Fruit fly (Drosophila melanogaster) whole organism, embryonic: ENCODE results near the gene CG6296.

Experiments used
- Antp ChIP-seq: fragments of 200-800 bp; sonication (Bioruptor generic); optimal IDR thresholded peaks from 3 replicates; lab custom pipeline; 2016; ENCODE audit warnings: missing biosample characterization, missing genetic modification characterization
- Awh ChIP-seq: fragments of 200-800 bp; sonication (Bioruptor generic); IDR thresholded peaks from 2 replicates; pipeline ENCODE4, ENCODE4 v1.3.6; 2022; ENCODE audit warnings: missing biosample characterization, missing genetic modification characterization
- B-H1 ChIP-seq: fragments of 200-800 bp; sonication (Bioruptor generic); IDR thresholded peaks from 3 replicates; pipeline ENCODE4 v1.3.6; 2022; ENCODE audit warnings: missing biosample characterization, missing genetic modification characterization
- CG10209 ChIP-seq: fragments of 200-800 bp; sonication (Bioruptor generic); optimal IDR thresholded peaks from 3 replicates; lab custom pipeline; 2017; ENCODE audit warnings: missing biosample characterization, mild to moderate bottlenecking, missing genetic modification characterization, missing genetic modification reagents
- CG13424 ChIP-seq: fragments of 200-800 bp; sonication (Bioruptor generic); optimal IDR thresholded peaks from 2 replicates; lab custom pipeline; 2019; ENCODE audit warnings: missing biosample characterization, mild to moderate bottlenecking, missing genetic modification characterization, moderate library complexity
- CG13624 ChIP-seq: fragments of 200-800 bp; sonication (Bioruptor generic); optimal IDR thresholded peaks from 2 replicates; lab custom pipeline; 2016; ENCODE audit warnings: missing biosample characterization, missing genetic modification characterization
- CG15269 ChIP-seq: fragments of 200-800 bp; sonication (Bioruptor generic); optimal IDR thresholded peaks from 2 replicates; lab custom pipeline; 2018; ENCODE audit warnings: missing biosample characterization, mild to moderate bottlenecking, missing genetic modification characterization, moderate library complexity
- CG15601 ChIP-seq: fragments of 200-800 bp; sonication (Bioruptor generic); optimal IDR thresholded peaks from 3 replicates; lab custom pipeline; 2019; ENCODE audit warnings: missing biosample characterization, mild to moderate bottlenecking, missing genetic modification characterization, moderate library complexity
- CG1602 ChIP-seq: fragments of 200-800 bp; sonication (Bioruptor generic); optimal IDR thresholded peaks from 3 replicates; lab custom pipeline; 2016; ENCODE audit warnings: missing biosample characterization, missing genetic modification characterization
- CG1603 ChIP-seq: fragments of 200-800 bp; sonication (Bioruptor generic); optimal IDR thresholded peaks from 2 replicates; lab custom pipeline; 2019; ENCODE audit warnings: missing biosample characterization, mild to moderate bottlenecking, missing genetic modification characterization, moderate library complexity
- CG17361 ChIP-seq: fragments of 200-800 bp; sonication (Bioruptor generic); IDR thresholded peaks from 3 replicates; pipeline ENCODE4 v1.3.6; 2022; ENCODE audit warnings: missing biosample characterization, missing genetic modification characterization
- CG1792 ChIP-seq: fragments of 200-800 bp; sonication (Bioruptor generic); optimal IDR thresholded peaks from 2 replicates; lab custom pipeline; 2016; ENCODE audit warnings: missing biosample characterization, missing genetic modification characterization
- CG18599 ChIP-seq: fragments of 200-800 bp; sonication (Bioruptor generic); optimal IDR thresholded peaks from 3 replicates; lab custom pipeline; 2017; ENCODE audit warnings: missing biosample characterization, missing genetic modification characterization, mild to moderate bottlenecking, moderate library complexity, missing genetic modification reagents
- CG34376 ChIP-seq: fragments of 200-800 bp; sonication (Bioruptor generic); optimal IDR thresholded peaks from 2 replicates; lab custom pipeline; 2018; ENCODE audit warnings: missing biosample characterization, mild to moderate bottlenecking, missing genetic modification characterization
- CG34422 ChIP-seq: fragments of 200-800 bp; sonication (Bioruptor generic); IDR thresholded peaks from 3 replicates; pipeline ENCODE4 v1.3.6; 2022; ENCODE audit warnings: missing biosample characterization, missing genetic modification characterization
- CG4424 ChIP-seq: fragments of 200-800 bp; sonication (Bioruptor generic); optimal IDR thresholded peaks from 3 replicates; lab custom pipeline; 2016; ENCODE audit warnings: missing biosample characterization, missing genetic modification characterization
- CG6654 ChIP-seq: fragments of 200-800 bp; sonication (Bioruptor generic); optimal IDR thresholded peaks from 2 replicates; lab custom pipeline; 2017; ENCODE audit warnings: missing biosample characterization, mild to moderate bottlenecking, missing genetic modification characterization
- CG6765 ChIP-seq: fragments of 200-800 bp; sonication (Bioruptor generic); optimal IDR thresholded peaks from 3 replicates; lab custom pipeline; 2017; ENCODE audit warnings: missing biosample characterization, mild to moderate bottlenecking, missing genetic modification characterization
- CG6854 ChIP-seq: fragments of 200-800 bp; sonication (Bioruptor generic); optimal IDR thresholded peaks from 3 replicates; lab custom pipeline; 2017; ENCODE audit warnings: missing biosample characterization, mild to moderate bottlenecking, missing genetic modification characterization
- CG7786 ChIP-seq: fragments of 200-800 bp; sonication (Bioruptor generic); optimal IDR thresholded peaks from 2 replicates; lab custom pipeline; 2016; ENCODE audit warnings: missing biosample characterization, missing genetic modification characterization
- CHES-1-like ChIP-seq: fragments of 200-800 bp; sonication (Bioruptor generic); optimal IDR thresholded peaks from 2 replicates; lab custom pipeline; 2016; ENCODE audit warnings: missing biosample characterization, missing genetic modification characterization
- Deaf1 ChIP-seq: fragments of 200-800 bp; optimal IDR thresholded peaks from 3 replicates; lab custom pipeline; 2019; ENCODE audit warnings: missing biosample characterization, mild to moderate bottlenecking, missing genetic modification characterization, moderate library complexity
- Drgx ChIP-seq: fragments of 200-800 bp; sonication (Bioruptor generic); IDR thresholded peaks from 2 replicates; pipeline ENCODE4 v1.3.6; 2022; ENCODE audit warnings: missing biosample characterization, missing genetic modification characterization
- Eip74EF ChIP-seq, 2 experiments: fragments of 200-800 bp in 1 of 2; fragments of >200 bp in 1 of 2; sonication (Bioruptor generic) in 1 of 2; optimal IDR thresholded peaks; 2 replicates each; lab custom pipeline; 2017 to 2019; ENCODE audit warnings: missing biosample characterization in 2 of 2, missing genetic modification characterization in 2 of 2, mild to moderate bottlenecking in 1 of 2, moderate library complexity in 1 of 2
- Hand ChIP-seq: fragments of 200-800 bp; sonication (Bioruptor generic); optimal IDR thresholded peaks from 2 replicates; lab custom pipeline; 2017; ENCODE audit warnings: mild to moderate bottlenecking, missing biosample characterization, missing genetic modification reagents, missing genetic modification characterization
- Lhr ChIP-seq: fragments of 200-800 bp; sonication (Bioruptor generic); optimal IDR thresholded peaks from 3 replicates; lab custom pipeline; 2017; ENCODE audit warnings: mild to moderate bottlenecking, missing biosample characterization, missing genetic modification reagents, missing genetic modification characterization
- Lpt ChIP-seq: fragments of >200 bp; optimal IDR thresholded peaks from 2 replicates; lab custom pipeline; 2018; ENCODE audit warnings: missing biosample characterization, missing genetic modification characterization
- MESR4 ChIP-seq: fragments of 200-800 bp; sonication (Bioruptor generic); optimal IDR thresholded peaks from 2 replicates; lab custom pipeline; 2018; ENCODE audit warnings: missing biosample characterization, mild to moderate bottlenecking, missing genetic modification characterization, moderate library complexity
- Meics ChIP-seq: fragments of 200-800 bp; sonication (Bioruptor generic); optimal IDR thresholded peaks from 2 replicates; lab custom pipeline; 2017; ENCODE audit warnings: missing biosample characterization, mild to moderate bottlenecking, missing genetic modification characterization
- Ptx1 ChIP-seq: fragments of 200-800 bp; sonication (Bioruptor generic); IDR thresholded peaks from 2 replicates; pipeline ENCODE4 v1.3.6; 2022; ENCODE audit warnings: missing biosample characterization, missing genetic modification characterization
- Ravus ChIP-seq: fragments of 200-800 bp; sonication (Bioruptor generic); IDR thresholded peaks from 2 replicates; pipeline ENCODE4 v1.3.6; 2022; ENCODE audit warnings: missing biosample characterization, missing genetic modification characterization
- Sry-δ ChIP-seq: fragments of 200-800 bp; sonication (Bioruptor generic); optimal IDR thresholded peaks from 2 replicates; lab custom pipeline; 2016; ENCODE audit warnings: missing biosample characterization, missing genetic modification characterization
- Stat92E ChIP-seq, 3 experiments: fragments of >200 bp in 2 of 3; fragments of 200-800 bp in 1 of 3; sonication (Bioruptor generic) in 1 of 3; optimal IDR thresholded peaks; 2 replicates each; lab custom pipeline; 2017 to 2019; ENCODE audit warnings: missing biosample characterization in 3 of 3, missing genetic modification characterization in 3 of 3, mild to moderate bottlenecking in 1 of 3, moderate library complexity in 1 of 3
- corto ChIP-seq: fragments of 200-800 bp; sonication (Bioruptor generic); optimal IDR thresholded peaks from 2 replicates; lab custom pipeline; 2016; ENCODE audit warnings: missing biosample characterization, mild to moderate bottlenecking, missing genetic modification characterization, moderate library complexity
- crp ChIP-seq, 2 experiments: fragments of 200-800 bp; sonication (Bioruptor generic); optimal IDR thresholded peaks; 2 replicates in 1 of 2; 3 replicates in 1 of 2; lab custom pipeline; 2017; ENCODE audit warnings: missing biosample characterization in 2 of 2, missing genetic modification characterization in 2 of 2, mild to moderate bottlenecking in 1 of 2, moderate library complexity in 1 of 2
- dmrt11E ChIP-seq: fragments of 200-800 bp; sonication (Bioruptor generic); optimal IDR thresholded peaks from 3 replicates; lab custom pipeline; 2018; ENCODE audit warnings: missing biosample characterization, mild to moderate bottlenecking, missing genetic modification characterization, moderate library complexity
- ewg ChIP-seq: fragments of 200-800 bp; sonication (Bioruptor generic); optimal IDR thresholded peaks from 3 replicates; lab custom pipeline; 2017; ENCODE audit warnings: mild to moderate bottlenecking, missing biosample characterization, missing genetic modification reagents, missing genetic modification characterization
- fd96Cb ChIP-seq: fragments of 200-800 bp; sonication (Bioruptor generic); optimal IDR thresholded peaks from 2 replicates; lab custom pipeline; 2018; ENCODE audit warnings: missing biosample characterization, mild to moderate bottlenecking, missing genetic modification characterization, moderate library complexity
- gcm ChIP-seq: fragments of 200-800 bp; sonication (Bioruptor generic); optimal IDR thresholded peaks from 2 replicates; lab custom pipeline; 2019; ENCODE audit warnings: missing biosample characterization, mild to moderate bottlenecking, missing genetic modification characterization, moderate library complexity
- insv ChIP-seq, 2 experiments: fragments of 200-800 bp; sonication (Bioruptor generic); optimal IDR thresholded peaks; 3 replicates each; lab custom pipeline; 2016 to 2018; ENCODE audit warnings: missing biosample characterization in 2 of 2, missing genetic modification characterization in 2 of 2
- inv ChIP-seq: fragments of 200-800 bp; sonication (Bioruptor generic); IDR thresholded peaks from 2 replicates; pipeline ENCODE4 v1.3.6; 2022; ENCODE audit warnings: missing biosample characterization, missing genetic modification characterization; ENCODE audit not compliant: partially characterized antibody
- kah ChIP-seq: fragments of 200-800 bp; sonication (Bioruptor generic); optimal IDR thresholded peaks from 2 replicates; lab custom pipeline; 2018; ENCODE audit warnings: missing biosample characterization, mild to moderate bottlenecking, missing genetic modification characterization
- klu ChIP-seq: fragments of 200-800 bp; sonication (Bioruptor generic); IDR thresholded peaks from 2 replicates; pipeline ENCODE4 v1.3.6; 2022; ENCODE audit warnings: missing biosample characterization, missing genetic modification characterization
- mld ChIP-seq: fragments of 200-800 bp; sonication (Bioruptor generic); IDR thresholded peaks from 3 replicates; pipeline ENCODE4 v1.3.6; 2022; ENCODE audit warnings: missing biosample characterization, missing genetic modification characterization; ENCODE audit not compliant: partially characterized antibody
- nom ChIP-seq: fragments of 200-800 bp; sonication (Bioruptor generic); optimal IDR thresholded peaks from 2 replicates; lab custom pipeline; 2017; ENCODE audit warnings: missing biosample characterization, missing genetic modification characterization, mild to moderate bottlenecking, moderate library complexity, missing genetic modification reagents
- org-1 ChIP-seq: fragments of 200-800 bp; sonication (Bioruptor generic); optimal IDR thresholded peaks from 2 replicates; lab custom pipeline; 2017; ENCODE audit warnings: missing biosample characterization, missing genetic modification characterization
- pnt ChIP-seq: fragments of 200-800 bp; sonication (Bioruptor generic); optimal IDR thresholded peaks from 3 replicates; lab custom pipeline; 2016; ENCODE audit warnings: missing biosample characterization, missing genetic modification characterization
- stwl ChIP-seq: fragments of 200-800 bp; sonication (Bioruptor generic); optimal IDR thresholded peaks from 3 replicates; lab custom pipeline; 2018; ENCODE audit warnings: missing biosample characterization, mild to moderate bottlenecking, missing genetic modification characterization, moderate library complexity
- zen2 ChIP-seq: fragments of 200-800 bp; sonication (Bioruptor generic); IDR thresholded peaks from 3 replicates; pipeline ENCODE4 v1.3.6; 2022; ENCODE audit warnings: missing biosample characterization, missing genetic modification characterization; ENCODE audit not compliant: partially characterized antibody

Gene CG6296

DNA sequence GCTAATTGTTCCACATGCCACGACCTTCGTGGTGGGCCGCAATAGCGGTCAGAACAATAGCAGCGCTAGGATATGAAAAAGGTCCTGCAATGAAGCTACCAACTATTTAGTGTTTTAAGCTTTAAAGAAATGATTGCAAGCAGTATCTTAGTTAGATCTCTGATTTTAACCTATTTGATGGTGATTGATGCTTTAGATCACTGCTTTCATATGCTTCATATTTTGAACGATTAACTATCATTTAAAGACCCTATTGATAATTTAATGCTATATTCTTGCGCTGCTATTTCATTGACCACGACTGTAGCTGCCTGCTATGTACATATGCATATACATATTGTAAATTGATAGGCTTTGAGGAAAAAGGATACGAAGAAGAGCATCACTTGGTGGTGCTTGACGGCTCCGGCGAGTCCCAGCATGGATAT is 41.5 kb downstream of the CG6296 start (continued):
- TF ChIP-seq CG18599 (peak; percentile 89), Eip74EF (GFP tag; optimal IDR thresholded peaks at IDR 0.05; lab: Kevin White, UChicago) (peak in 1 of 2 experiments; percentile 68), CG15601 (tag; lab: Kevin White, UChicago) (peak; percentile 8), CG4424 (GFP tag; lab: Kevin White, UChicago) (peak; percentile 52), CG1602 (GFP tag; lab: Kevin White, UChicago) (peak; percentile 20), MESR4 (GFP tag; lab: Kevin White, UChicago) (no peak), crp (GFP tag; optimal IDR thresholded peaks at IDR 0.05; lab: Kevin White, UChicago) (no peak), CG1603 (tag; lab: Kevin White, UChicago) (peak; percentile 65), CG13424 (tag; lab: Kevin White, UChicago) (peak; percentile 39), CG6765 (GFP tag; lab: Kevin White, UChicago) (peak; percentile 11), CG17361 (peak; percentile 84), fd96Cb (tag; lab: Kevin White, UChicago) (peak; percentile 33), CG7786 (GFP tag; lab: Kevin White, UChicago) (peak; percentile 8), inv (GFP tag; lab: Robert Waterston, UW) (no peak), klu (GFP tag; lab: Robert Waterston, UW) (peak; percentile 38; the same call in 1 of the 2 replicates), Stat92E (GFP tag; optimal IDR thresholded peaks at IDR 0.05; lab: Kevin White, UChicago) (no peak), stwl (tag; lab: Kevin White, UChicago) (peak; percentile 32), CG6654 (peak; percentile 46), dmrt11E (tag; lab: Kevin White, UChicago) (peak; percentile 35), org-1 (GFP tag; lab: Kevin White, UChicago) (peak; percentile 50), nom (peak; percentile 76), Drgx (peak; percentile 71; the same call in 1 of the 2 replicates), CG34376 (GFP tag; lab: Kevin White, UChicago) (no peak), Lpt (GFP tag; lab: Kevin White, UChicago) (no peak), ewg (GFP tag; lab: Kevin White, UChicago) (peak; percentile 10), mld (GFP tag; lab: Robert Waterston, UW) (no peak; the same call in 2 of the 3 replicates), CG13624 (GFP tag; lab: Kevin White, UChicago) (peak; percentile 87), Awh (GFP tag; lab: Robert Waterston, UW) (no peak), insv (GFP tag; optimal IDR thresholded peaks at IDR 0.05; lab: Kevin White, UChicago) (no peak), CG15269 (tag; lab: Kevin White, UChicago) (peak; percentile 34), Ptx1 (GFP tag; lab: Robert Waterston, UW) (peak; percentile 45; the same call in 1 of the 2 replicates), CG34422 (GFP tag; lab: Robert Waterston, UW) (no peak), Ravus (GFP tag; lab: Robert Waterston, UW) (no peak), Hand (GFP tag; lab: Kevin White, UChicago) (peak; percentile 43), kah (GFP tag; lab: Kevin White, UChicago) (peak; percentile 56), zen2 (no peak), CG10209 (GFP tag; lab: Kevin White, UChicago) (peak; percentile 35), Lhr (GFP tag; lab: Kevin White, UChicago) (no peak), gcm (peak; percentile 46), CHES-1-like (GFP tag; lab: Kevin White, UChicago) (peak; percentile 34), B-H1 (no peak), Deaf1 (tag; lab: Kevin White, UChicago) (peak; percentile 48), pnt (GFP tag; lab: Kevin White, UChicago) (peak; percentile 46), Sry-δ (GFP tag; lab: Kevin White, UChicago) (peak; percentile 29), corto (GFP tag; lab: Kevin White, UChicago) (no peak), Antp (peak; percentile 30), CG1792 (GFP tag; lab: Kevin White, UChicago) (peak; percentile 69), Meics (GFP tag; lab: Kevin White, UChicago) (peak; percentile 31), CG6854 (peak; percentile 53)
